Worm (Caenorhabditis elegans) whole organism, L1 larva: ENCODE data around the gene srx-13.
A peak's percentile ranks its signal among the peaks of the same experiment; 100 is the strongest.

ENCODE experiments used
- C16A3.4 ChIP-seq: fragments of 150-350 bp; optimal IDR thresholded peaks from 2 replicates; lab custom pipeline; 2014; ENCODE audit warnings: missing biosample characterization, missing genetic modification characterization
- C34B4.2 ChIP-seq: sonication (generic microtip); optimal IDR thresholded peaks from 2 replicates; lab custom pipeline; 2017; ENCODE audit warnings: mild to moderate bottlenecking, missing genetic modification characterization, missing compliant biosample characterization
- Y116A8C.19 ChIP-seq: sonication (generic microtip); optimal IDR thresholded peaks from 2 replicates; lab custom pipeline; 2016; ENCODE audit warnings: missing compliant biosample characterization, missing genetic modification characterization, borderline replicate concordance
- aha-1 ChIP-seq: fragments of 150-350 bp; optimal IDR thresholded peaks from 2 replicates; lab custom pipeline; 2014; ENCODE audit warnings: missing biosample characterization, missing genetic modification characterization
- aly-2 ChIP-seq: fragments of 150-350 bp; optimal IDR thresholded peaks from 2 replicates; lab custom pipeline; 2014; ENCODE audit warnings: missing biosample characterization, missing genetic modification characterization
- ama-1 ChIP-seq: fragments of 150-350 bp; optimal IDR thresholded peaks from 2 replicates; lab custom pipeline; 2014
- blmp-1 ChIP-seq: fragments of 150-350 bp; optimal IDR thresholded peaks from 2 replicates; lab custom pipeline; 2014; ENCODE audit warnings: missing biosample characterization, missing genetic modification characterization
- ceh-63 ChIP-seq: fragments of 200-800 bp; sonication (Bioruptor generic); optimal IDR thresholded peaks from 2 replicates; lab custom pipeline; 2018; ENCODE audit warnings: mild to moderate bottlenecking, missing genetic modification characterization, missing compliant biosample characterization
- ceh-8 ChIP-seq: fragments of 200-800 bp; sonication (Bioruptor generic); optimal IDR thresholded peaks from 2 replicates; lab custom pipeline; 2018; ENCODE audit warnings: mild to moderate bottlenecking, missing genetic modification characterization, moderate library complexity, missing compliant biosample characterization
- dpl-1 ChIP-seq, 3 experiments: fragments of 150-350 bp in 2 of 3; sonication (generic microtip) in 1 of 3; optimal IDR thresholded peaks; 2 replicates each; lab custom pipeline; 2014 to 2017; ENCODE audit warnings: missing biosample characterization in 3 of 3, missing genetic modification characterization in 3 of 3, missing genetic modification reagents in 3 of 3
- efl-3 ChIP-seq: fragments of 200-800 bp; sonication (Bioruptor generic); optimal IDR thresholded peaks from 2 replicates; lab custom pipeline; 2018; ENCODE audit warnings: mild to moderate bottlenecking, missing genetic modification characterization, missing compliant biosample characterization
- egl-27 ChIP-seq, 2 experiments: fragments of 150-350 bp in 1 of 2; sonication (generic microtip); optimal IDR thresholded peaks; 3 replicates each; lab custom pipeline; 2017 to 2018; ENCODE audit warnings: missing biosample characterization in 2 of 2, missing genetic modification characterization in 2 of 2, missing genetic modification reagents in 2 of 2
- elt-2 ChIP-seq: sonication (generic microtip); optimal IDR thresholded peaks from 2 replicates; lab custom pipeline; 2016; ENCODE audit warnings: missing genetic modification characterization, mild to moderate bottlenecking, inconsistent platforms, missing compliant biosample characterization, missing genetic modification reagents
- ets-5 ChIP-seq: fragments of 200-800 bp; sonication (Bioruptor generic); IDR thresholded peaks from 2 replicates; pipeline ENCODE4 v1.3.6; 2022; ENCODE audit warnings: missing genetic modification characterization, missing compliant biosample characterization
- fkh-10 ChIP-seq: sonication (generic microtip); optimal IDR thresholded peaks from 2 replicates; lab custom pipeline; 2017; ENCODE audit warnings: missing biosample characterization, missing genetic modification reagents, missing genetic modification characterization
- fos-1 ChIP-seq: fragments of 150-350 bp; optimal IDR thresholded peaks from 2 replicates; lab custom pipeline; 2014; ENCODE audit warnings: missing biosample characterization, missing genetic modification characterization
- hlh-17 ChIP-seq: fragments of 200-800 bp; sonication (Bioruptor generic); optimal IDR thresholded peaks from 2 replicates; lab custom pipeline; 2018; ENCODE audit warnings: missing genetic modification characterization, mild to moderate bottlenecking, missing compliant biosample characterization, moderate library complexity, borderline replicate concordance
- hpl-2 ChIP-seq: fragments of 150-350 bp; optimal IDR thresholded peaks from 2 replicates; lab custom pipeline; 2014; ENCODE audit warnings: missing biosample characterization, missing genetic modification reagents, missing genetic modification characterization
- irx-1 ChIP-seq: sonication (generic microtip); optimal IDR thresholded peaks from 2 replicates; lab custom pipeline; 2016; ENCODE audit warnings: missing genetic modification characterization, missing compliant biosample characterization
- isw-1 ChIP-seq: fragments of 200-800 bp; sonication (Bioruptor generic); IDR thresholded peaks from 2 replicates; pipeline ENCODE4 v1.3.6; 2022; ENCODE audit warnings: missing genetic modification characterization, missing compliant biosample characterization
- jun-1 ChIP-seq: fragments of 150-350 bp; optimal IDR thresholded peaks from 2 replicates; lab custom pipeline; 2014; ENCODE audit warnings: missing biosample characterization, missing genetic modification reagents, missing genetic modification characterization
- lin-14 ChIP-seq: fragments of 200-800 bp; sonication (Bioruptor generic); optimal IDR thresholded peaks from 2 replicates; lab custom pipeline; 2018; ENCODE audit warnings: mild to moderate bottlenecking, missing genetic modification characterization, moderate library complexity, missing compliant biosample characterization
- lin-35 ChIP-seq, 2 experiments: fragments of 150-350 bp; optimal IDR thresholded peaks; 2 replicates each; lab custom pipeline; 2014; ENCODE audit warnings: missing biosample characterization in 2 of 2, missing genetic modification characterization in 2 of 2, missing genetic modification reagents in 2 of 2
- lin-39 ChIP-seq: fragments of 150-350 bp; optimal IDR thresholded peaks from 2 replicates; lab custom pipeline; 2014; ENCODE audit warnings: missing biosample characterization, missing genetic modification reagents, missing genetic modification characterization
- lir-3 ChIP-seq: sonication (generic microtip); optimal IDR thresholded peaks from 2 replicates; lab custom pipeline; 2016; ENCODE audit warnings: mild to moderate bottlenecking, missing genetic modification characterization, moderate library complexity, missing compliant biosample characterization; ENCODE audit not compliant: poor library complexity
- lsy-2 ChIP-seq, 2 experiments: fragments of 150-350 bp; optimal IDR thresholded peaks; 2 replicates each; lab custom pipeline; 2014; ENCODE audit warnings: missing biosample characterization in 2 of 2, missing genetic modification characterization in 2 of 2
- mab-9 ChIP-seq: fragments of 200-800 bp; sonication (Bioruptor generic); IDR thresholded peaks from 2 replicates; pipeline ENCODE4 v1.3.6; 2022; ENCODE audit warnings: missing genetic modification reagents, missing genetic modification characterization, missing compliant biosample characterization
- mef-2 ChIP-seq: fragments of 150-350 bp; optimal IDR thresholded peaks from 2 replicates; lab custom pipeline; 2014; ENCODE audit warnings: missing biosample characterization, missing genetic modification characterization
- nhr-11 ChIP-seq: fragments of 150-350 bp; optimal IDR thresholded peaks from 2 replicates; lab custom pipeline; 2014; ENCODE audit warnings: missing biosample characterization, missing genetic modification characterization
- nhr-19 ChIP-seq: fragments of 200-800 bp; sonication (Bioruptor generic); conservative IDR thresholded peaks from 2 replicates; pipeline ENCODE4 v1.3.6; 2022; ENCODE audit warnings: missing genetic modification characterization, missing compliant biosample characterization
- nhr-28 ChIP-seq: fragments of 150-350 bp; optimal IDR thresholded peaks from 2 replicates; lab custom pipeline; 2014; ENCODE audit warnings: missing biosample characterization, missing genetic modification characterization
- nhr-47 ChIP-seq: sonication (generic microtip); optimal IDR thresholded peaks from 2 replicates; lab custom pipeline; 2016; ENCODE audit warnings: mild to moderate bottlenecking, missing genetic modification characterization, moderate library complexity, missing compliant biosample characterization
- nhr-71 ChIP-seq: sonication (generic microtip); optimal IDR thresholded peaks from 2 replicates; lab custom pipeline; 2016; ENCODE audit warnings: mild to moderate bottlenecking, missing genetic modification characterization, moderate library complexity, missing compliant biosample characterization
- nhr-76 ChIP-seq: sonication (generic microtip); optimal IDR thresholded peaks from 2 replicates; lab custom pipeline; 2017; ENCODE audit warnings: missing biosample characterization, missing genetic modification characterization
- nhr-77 ChIP-seq: fragments of 150-350 bp; optimal IDR thresholded peaks from 2 replicates; lab custom pipeline; 2014; ENCODE audit warnings: missing biosample characterization, missing genetic modification characterization
- nhr-90 ChIP-seq: sonication (generic microtip); optimal IDR thresholded peaks from 2 replicates; lab custom pipeline; 2016; ENCODE audit warnings: mild to moderate bottlenecking, missing genetic modification characterization, missing compliant biosample characterization; ENCODE audit not compliant: poor library complexity
- pqm-1 ChIP-seq: sonication (generic microtip); optimal IDR thresholded peaks from 3 replicates; lab custom pipeline; 2017; ENCODE audit warnings: missing biosample characterization, missing genetic modification characterization
- rnt-1 ChIP-seq: sonication (generic microtip); optimal IDR thresholded peaks from 2 replicates; lab custom pipeline; 2016; ENCODE audit warnings: mild to moderate bottlenecking, missing genetic modification characterization, moderate library complexity, missing compliant biosample characterization
- skn-1 ChIP-seq: fragments of 150-350 bp; optimal IDR thresholded peaks from 2 replicates; lab custom pipeline; 2014; ENCODE audit warnings: missing biosample characterization, missing genetic modification characterization
- snu-23 ChIP-seq: sonication (generic microtip); optimal IDR thresholded peaks from 2 replicates; lab custom pipeline; 2016; ENCODE audit warnings: missing genetic modification characterization, missing compliant biosample characterization
- sptf-1 ChIP-seq: fragments of 150-350 bp; optimal IDR thresholded peaks from 2 replicates; lab custom pipeline; 2014; ENCODE audit warnings: missing biosample characterization, missing genetic modification characterization
- sup-37 ChIP-seq: fragments of 200-800 bp; sonication (Bioruptor generic); optimal IDR thresholded peaks from 2 replicates; lab custom pipeline; 2018; ENCODE audit warnings: mild to moderate bottlenecking, missing genetic modification characterization, missing compliant biosample characterization
- unc-130 ChIP-seq: fragments of 150-350 bp; optimal IDR thresholded peaks from 2 replicates; lab custom pipeline; 2017; ENCODE audit warnings: missing biosample characterization, missing genetic modification characterization, inconsistent platforms
- unc-30 ChIP-seq: sonication (generic microtip); optimal IDR thresholded peaks from 2 replicates; lab custom pipeline; 2017; ENCODE audit warnings: missing biosample characterization, missing genetic modification characterization
- unc-62 ChIP-seq: fragments of 150-350 bp; optimal IDR thresholded peaks from 2 replicates; lab custom pipeline; 2014; ENCODE audit warnings: missing biosample characterization, missing genetic modification reagents, missing genetic modification characterization
- unc-86 ChIP-seq: sonication (generic microtip); optimal IDR thresholded peaks from 2 replicates; lab custom pipeline; 2016; ENCODE audit warnings: missing genetic modification characterization, missing compliant biosample characterization
- vab-15 ChIP-seq: sonication (generic microtip); optimal IDR thresholded peaks from 2 replicates; lab custom pipeline; 2017; ENCODE audit warnings: missing genotype, mild to moderate bottlenecking, missing genetic modification characterization, missing compliant biosample characterization
- zag-1 ChIP-seq: fragments of 150-350 bp; optimal IDR thresholded peaks from 2 replicates; lab custom pipeline; 2014; ENCODE audit warnings: missing biosample characterization, missing genetic modification characterization
- zip-4 ChIP-seq: fragments of 200-800 bp; sonication (Bioruptor generic); optimal IDR thresholded peaks from 2 replicates; lab custom pipeline; 2018; ENCODE audit warnings: mild to moderate bottlenecking, missing genetic modification characterization, moderate library complexity, missing compliant biosample characterization
- ztf-11 ChIP-seq, 2 experiments: sonication (generic microtip); optimal IDR thresholded peaks; 2 replicates each; lab custom pipeline; 2016 to 2017; ENCODE audit warnings: missing genetic modification characterization in 2 of 2, missing biosample characterization in 1 of 2, missing compliant biosample characterization in 1 of 2
- ztf-4 ChIP-seq: fragments of 150-350 bp; optimal IDR thresholded peaks from 2 replicates; lab custom pipeline; 2014; ENCODE audit warnings: missing biosample characterization, missing genetic modification characterization

The srx-13 gene

ce11 chrIV:1093870-1094564, 24.4 kb downstream of the srx-13 start, which contains the start of the genes cct-8 and Y55F3AR.2 (continued):
- TF ChIP-seq ztf-11 (tag; optimal IDR thresholded peaks at IDR 0.05; lab: Kevin White, UChicago) (peak in 1 of 2 experiments; percentile 92), nhr-71 (tag; lab: Kevin White, UChicago) (peak; percentile 98), ceh-63 (GFP tag; lab: Kevin White, UChicago) (peak; percentile 78), lsy-2 (tag; optimal IDR thresholded peaks at IDR 0.05; lab: Kevin White, UChicago) (peak; percentile 100), hpl-2 (GFP tag; lab: Kevin White, UChicago) (peak; percentile 92), fos-1 (tag; lab: Kevin White, UChicago) (peak; percentile 93), sup-37 (GFP tag; lab: Kevin White, UChicago) (peak; percentile 99), vab-15 (tag; lab: Kevin White, UChicago) (peak; percentile 95), egl-27 (tag; optimal IDR thresholded peaks at IDR 0.05; lab: Kevin White, UChicago) (peak in 1 of 2 experiments; percentile 22), ets-5 (GFP tag; lab: Robert Waterston, UW) (no peak), C34B4.2 (tag; lab: Kevin White, UChicago) (peak; percentile 97), C16A3.4 (tag; lab: Kevin White, UChicago) (peak; percentile 96), snu-23 (GFP tag; lab: Kevin White, UChicago) (peak; percentile 99), lir-3 (tag; lab: Kevin White, UChicago) (no peak), ama-1 (lab: Kevin White, UChicago) (peak; percentile 81), nhr-76 (tag; lab: Kevin White, UChicago) (no peak), nhr-90 (tag; lab: Kevin White, UChicago) (peak; percentile 97), isw-1 (peak; percentile 99), jun-1 (tag; lab: Kevin White, UChicago) (peak; percentile 98), nhr-28 (tag; lab: Kevin White, UChicago) (peak; percentile 23), irx-1 (tag; lab: Kevin White, UChicago) (peak; percentile 97), zip-4 (GFP tag; lab: Kevin White, UChicago) (peak; percentile 97), skn-1 (peak; percentile 93), nhr-77 (tag; lab: Kevin White, UChicago) (peak; percentile 91), mef-2 (tag; lab: Kevin White, UChicago) (peak; percentile 91), efl-3 (GFP tag; lab: Kevin White, UChicago) (peak; percentile 89), lin-14 (GFP tag; lab: Kevin White, UChicago) (peak; percentile 97), nhr-19 (peak; percentile 99), mab-9 (GFP tag; lab: Robert Waterston, UW) (peak; percentile 98), ztf-4 (tag; lab: Kevin White, UChicago) (peak; percentile 94), nhr-11 (tag; lab: Kevin White, UChicago) (peak; percentile 92), hlh-17 (GFP tag; lab: Kevin White, UChicago) (no peak), sptf-1 (no peak), zag-1 (peak; percentile 62), unc-62 (GFP tag; lab: Kevin White, UChicago) (peak; percentile 20), blmp-1 (tag; lab: Kevin White, UChicago) (peak; percentile 66), Y116A8C.19 (tag; lab: Kevin White, UChicago) (peak; percentile 36), aly-2 (tag; lab: Kevin White, UChicago) (peak; percentile 97), lin-35 (GFP tag; optimal IDR thresholded peaks at IDR 0.05; lab: Kevin White, UChicago) (peak; percentile 89 to 93), aha-1 (tag; lab: Kevin White, UChicago) (peak; percentile 60), pqm-1 (tag; lab: Kevin White, UChicago) (no peak), unc-30 (tag; lab: Kevin White, UChicago) (peak; percentile 70), ceh-8 (GFP tag; lab: Kevin White, UChicago) (peak; percentile 98), lin-39 (tag; lab: Kevin White, UChicago) (peak; percentile 98), unc-130 (tag; lab: Kevin White, UChicago) (peak; percentile 92), elt-2 (tag; lab: Kevin White, UChicago) (peak; percentile 93), nhr-47 (tag; lab: Kevin White, UChicago) (peak; percentile 99), dpl-1 (GFP tag; optimal IDR thresholded peaks at IDR 0.05; lab: Kevin White, UChicago) (peak; percentile 90 to 92 (median 90)), rnt-1 (peak; percentile 97), unc-86 (peak; percentile 98), fkh-10 (GFP tag; lab: Kevin White, UChicago) (peak; percentile 93)
